Fruit fly (Drosophila melanogaster) Kc167 (cell line): ENCODE measurements around the gene CG1463.

ENCODE experiments used
- h ChIP-seq: fragments of >200 bp; optimal IDR thresholded peaks from 3 replicates; lab custom pipeline; 2018; ENCODE audit warnings: missing external identifiers
- psq ChIP-seq: fragments of >200 bp; optimal IDR thresholded peaks from 2 replicates; lab custom pipeline; 2017; ENCODE audit warnings: missing external identifiers

DNA sequence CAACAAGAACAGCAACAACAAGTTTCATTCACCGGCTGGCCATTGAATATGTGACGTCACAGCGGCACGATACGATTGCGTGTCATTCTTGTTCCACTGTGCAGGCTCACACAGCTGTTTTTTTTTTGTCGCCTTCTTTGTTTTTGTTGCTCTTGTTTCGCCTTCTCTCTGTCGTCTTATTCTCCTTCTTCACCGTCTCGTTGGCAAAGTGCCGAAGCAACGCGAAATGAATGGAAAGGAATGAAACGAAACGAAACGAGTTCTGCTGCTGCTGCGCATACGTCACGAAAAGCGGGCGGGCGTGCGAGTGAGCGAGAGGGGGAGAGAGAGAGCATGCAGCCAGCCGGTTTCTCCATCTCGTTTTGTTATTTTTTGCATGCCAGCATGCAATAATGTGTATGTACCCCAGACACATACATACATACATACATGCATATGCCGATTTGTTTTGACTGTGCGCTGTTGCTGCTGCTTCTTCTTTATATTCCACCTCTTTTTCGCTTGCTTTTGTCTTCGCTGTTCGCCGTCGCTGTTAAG is 36.7 kb downstream of the CG1463 start:
- peak; percentile 32 for TF ChIP-seq psq
- no peak for TF ChIP-seq h (lab: Kevin White, UChicago)
